Worm (Caenorhabditis elegans) whole organism, L2 larva: ENCODE measurements around the gene nbet-1.
A peak's percentile ranks its signal among the peaks of the same experiment; 100 is the strongest.

Source experiments
- C34F6.9 ChIP-seq: fragments of 150-350 bp; optimal IDR thresholded peaks from 2 replicates; lab custom pipeline; 2014; ENCODE audit warnings: missing biosample characterization, missing genetic modification characterization
- F13H6.1 ChIP-seq: sonication (generic microtip); optimal IDR thresholded peaks from 2 replicates; lab custom pipeline; 2016; ENCODE audit warnings: missing genetic modification characterization, missing compliant biosample characterization
- R02D3.7 ChIP-seq: fragments of 150-350 bp; optimal IDR thresholded peaks from 2 replicates; lab custom pipeline; 2014; ENCODE audit warnings: missing biosample characterization, missing genetic modification characterization
- Y55F3AM.14 ChIP-seq: fragments of 200-800 bp; sonication (Bioruptor generic); optimal IDR thresholded peaks from 2 replicates; lab custom pipeline; 2018; ENCODE audit warnings: mild to moderate bottlenecking, missing genetic modification characterization, missing compliant biosample characterization
- ZK546.5 ChIP-seq: sonication (generic microtip); optimal IDR thresholded peaks from 2 replicates; lab custom pipeline; 2017; ENCODE audit warnings: missing biosample characterization, missing genetic modification characterization
- aly-2 ChIP-seq: fragments of 150-350 bp; optimal IDR thresholded peaks from 2 replicates; lab custom pipeline; 2014; ENCODE audit warnings: missing biosample characterization, missing genetic modification characterization
- ama-1 ChIP-seq: fragments of 150-350 bp; optimal IDR thresholded peaks from 2 replicates; lab custom pipeline; 2018; ENCODE audit warnings: inconsistent platforms
- blmp-1 ChIP-seq: sonication (generic microtip); optimal IDR thresholded peaks from 2 replicates; lab custom pipeline; 2017; ENCODE audit warnings: missing genetic modification characterization, mild to moderate bottlenecking, missing compliant biosample characterization, antibody characterized with exemption, moderate library complexity; ENCODE audit not compliant: insufficient read depth
- ceh-16 ChIP-seq: fragments of 150-350 bp; optimal IDR thresholded peaks from 2 replicates; lab custom pipeline; 2014; ENCODE audit warnings: missing biosample characterization, missing genetic modification characterization
- ceh-82 ChIP-seq: fragments of 150-350 bp; optimal IDR thresholded peaks from 2 replicates; lab custom pipeline; 2014; ENCODE audit warnings: missing biosample characterization, missing genetic modification characterization
- crh-2 ChIP-seq: sonication (generic microtip); optimal IDR thresholded peaks from 2 replicates; lab custom pipeline; 2017; ENCODE audit warnings: missing biosample characterization, missing genetic modification characterization
- dmd-4 ChIP-seq: sonication (generic microtip); optimal IDR thresholded peaks from 2 replicates; lab custom pipeline; 2017; ENCODE audit warnings: missing biosample characterization, missing genetic modification characterization
- egl-27 ChIP-seq: sonication (generic microtip); optimal IDR thresholded peaks from 3 replicates; lab custom pipeline; 2017; ENCODE audit warnings: missing biosample characterization, missing genetic modification reagents, missing genetic modification characterization
- elt-1 ChIP-seq: fragments of 150-350 bp; optimal IDR thresholded peaks from 2 replicates; lab custom pipeline; 2014; ENCODE audit warnings: missing biosample characterization, missing genetic modification characterization
- elt-3 ChIP-seq: sonication (generic microtip); optimal IDR thresholded peaks from 2 replicates; lab custom pipeline; 2017; ENCODE audit warnings: missing biosample characterization, missing genetic modification characterization
- fos-1 ChIP-seq: fragments of 150-350 bp; optimal IDR thresholded peaks from 2 replicates; lab custom pipeline; 2014; ENCODE audit warnings: missing biosample characterization, missing genetic modification characterization
- gmeb-1 ChIP-seq: fragments of 150-350 bp; optimal IDR thresholded peaks from 2 replicates; lab custom pipeline; 2014; ENCODE audit warnings: missing biosample characterization, missing genetic modification characterization
- lin-11 ChIP-seq: fragments of 150-350 bp; sonication (generic microtip); optimal IDR thresholded peaks from 2 replicates; lab custom pipeline; 2014; ENCODE audit warnings: missing biosample characterization, missing genetic modification characterization, inconsistent platforms, mixed read lengths
- lin-13 ChIP-seq: fragments of 150-350 bp; optimal IDR thresholded peaks from 2 replicates; lab custom pipeline; 2014; ENCODE audit warnings: missing biosample characterization, missing genetic modification reagents, missing genetic modification characterization
- lin-39 ChIP-seq: fragments of 150-350 bp; optimal IDR thresholded peaks from 2 replicates; lab custom pipeline; 2014; ENCODE audit warnings: missing biosample characterization, missing genetic modification reagents, missing genetic modification characterization
- lsy-2 ChIP-seq, 2 experiments: fragments of 150-350 bp in 1 of 2; sonication (generic microtip) in 1 of 2; optimal IDR thresholded peaks; 2 replicates each; lab custom pipeline; 2014 to 2017; ENCODE audit warnings: missing biosample characterization in 2 of 2, missing genetic modification characterization in 2 of 2
- mab-5 ChIP-seq: fragments of 150-350 bp; optimal IDR thresholded peaks from 2 replicates; lab custom pipeline; 2014; ENCODE audit warnings: missing biosample characterization, missing genetic modification characterization
- mdl-1 ChIP-seq, 2 experiments: fragments of 150-350 bp in 1 of 2; sonication (generic microtip) in 1 of 2; optimal IDR thresholded peaks; 2 replicates each; lab custom pipeline; 2017; ENCODE audit warnings: missing biosample characterization in 2 of 2, missing genetic modification characterization in 2 of 2
- nhr-10 ChIP-seq: sonication (generic microtip); optimal IDR thresholded peaks from 2 replicates; lab custom pipeline; 2017; ENCODE audit warnings: missing biosample characterization, missing genetic modification characterization
- nhr-11 ChIP-seq: fragments of 150-350 bp; optimal IDR thresholded peaks from 2 replicates; lab custom pipeline; 2014; ENCODE audit warnings: missing biosample characterization, missing genetic modification characterization
- nhr-12 ChIP-seq: fragments of 150-350 bp; optimal IDR thresholded peaks from 2 replicates; lab custom pipeline; 2014; ENCODE audit warnings: missing biosample characterization, missing genetic modification characterization
- nhr-129 ChIP-seq: fragments of 150-350 bp; optimal IDR thresholded peaks from 2 replicates; lab custom pipeline; 2014; ENCODE audit warnings: missing biosample characterization, missing genetic modification characterization
- nhr-21 ChIP-seq: fragments of 150-350 bp; optimal IDR thresholded peaks from 2 replicates; lab custom pipeline; 2014; ENCODE audit warnings: missing biosample characterization, missing genetic modification characterization
- nhr-23 ChIP-seq: fragments of 150-350 bp; optimal IDR thresholded peaks from 2 replicates; lab custom pipeline; 2014; ENCODE audit warnings: missing biosample characterization, missing genetic modification reagents, missing genetic modification characterization
- nhr-237 ChIP-seq: fragments of 150-350 bp; optimal IDR thresholded peaks from 2 replicates; lab custom pipeline; 2014; ENCODE audit warnings: missing biosample characterization, missing genetic modification characterization
- nhr-25 ChIP-seq: fragments of 150-350 bp; sonication (generic microtip); optimal IDR thresholded peaks from 3 replicates; lab custom pipeline; 2014; ENCODE audit warnings: missing biosample characterization, missing genetic modification characterization
- nhr-6 ChIP-seq: fragments of 150-350 bp; optimal IDR thresholded peaks from 2 replicates; lab custom pipeline; 2014; ENCODE audit warnings: missing biosample characterization, missing genetic modification characterization
- nhr-77 ChIP-seq: fragments of 150-350 bp; optimal IDR thresholded peaks from 2 replicates; lab custom pipeline; 2014; ENCODE audit warnings: missing biosample characterization, missing genetic modification characterization
- peb-1 ChIP-seq: fragments of 150-350 bp; optimal IDR thresholded peaks from 2 replicates; lab custom pipeline; 2014; ENCODE audit warnings: missing biosample characterization, missing genetic modification characterization
- sem-4 ChIP-seq: fragments of 150-350 bp; optimal IDR thresholded peaks from 2 replicates; lab custom pipeline; 2014; ENCODE audit warnings: missing biosample characterization, missing genetic modification reagents, missing genetic modification characterization
- skn-1 ChIP-seq: sonication (generic microtip); optimal IDR thresholded peaks from 2 replicates; lab custom pipeline; 2017; ENCODE audit warnings: missing biosample characterization, missing genetic modification characterization
- sma-3 ChIP-seq: sonication (generic microtip); optimal IDR thresholded peaks from 2 replicates; lab custom pipeline; 2016; ENCODE audit warnings: missing genetic modification reagents, missing genetic modification characterization, missing compliant biosample characterization
- sma-9 ChIP-seq, 2 experiments: fragments of 150-350 bp in 1 of 2; sonication (generic microtip) in 1 of 2; optimal IDR thresholded peaks; 2 replicates each; lab custom pipeline; 2014 to 2016; ENCODE audit warnings: missing genetic modification characterization in 2 of 2, mild to moderate bottlenecking in 1 of 2, missing biosample characterization in 1 of 2, missing compliant biosample characterization in 1 of 2, missing genetic modification reagents in 1 of 2, moderate library complexity in 1 of 2
- snpc-4 ChIP-seq: fragments of 150-350 bp; optimal IDR thresholded peaks from 2 replicates; lab custom pipeline; 2014; ENCODE audit warnings: missing biosample characterization, missing genetic modification characterization
- unc-39 ChIP-seq: fragments of 150-350 bp; optimal IDR thresholded peaks from 2 replicates; lab custom pipeline; 2014; ENCODE audit warnings: missing biosample characterization, missing genetic modification characterization
- unc-55 ChIP-seq: fragments of 150-350 bp; sonication (generic microtip); optimal IDR thresholded peaks from 3 replicates; lab custom pipeline; 2014; ENCODE audit warnings: missing biosample characterization, missing genetic modification reagents, missing genetic modification characterization
- unc-62 ChIP-seq: fragments of 150-350 bp; optimal IDR thresholded peaks from 2 replicates; lab custom pipeline; 2014; ENCODE audit warnings: missing biosample characterization, missing genetic modification reagents, missing genetic modification characterization
- zag-1 ChIP-seq: fragments of 150-350 bp; optimal IDR thresholded peaks from 2 replicates; lab custom pipeline; 2014; ENCODE audit warnings: missing biosample characterization, missing genetic modification characterization
- ztf-1 ChIP-seq: fragments of 200-800 bp; sonication (Bioruptor generic); conservative IDR thresholded peaks from 2 replicates; pipeline ENCODE4 v1.3.6; 2022; ENCODE audit warnings: missing genetic modification characterization, missing compliant biosample characterization
- ztf-11 ChIP-seq: sonication (generic microtip); optimal IDR thresholded peaks from 2 replicates; lab custom pipeline; 2017; ENCODE audit warnings: missing biosample characterization, missing genetic modification characterization
- ztf-4 ChIP-seq: fragments of 150-350 bp; optimal IDR thresholded peaks from 2 replicates; lab custom pipeline; 2014; ENCODE audit warnings: missing biosample characterization, missing genetic modification characterization

Gene nbet-1

DNA sequence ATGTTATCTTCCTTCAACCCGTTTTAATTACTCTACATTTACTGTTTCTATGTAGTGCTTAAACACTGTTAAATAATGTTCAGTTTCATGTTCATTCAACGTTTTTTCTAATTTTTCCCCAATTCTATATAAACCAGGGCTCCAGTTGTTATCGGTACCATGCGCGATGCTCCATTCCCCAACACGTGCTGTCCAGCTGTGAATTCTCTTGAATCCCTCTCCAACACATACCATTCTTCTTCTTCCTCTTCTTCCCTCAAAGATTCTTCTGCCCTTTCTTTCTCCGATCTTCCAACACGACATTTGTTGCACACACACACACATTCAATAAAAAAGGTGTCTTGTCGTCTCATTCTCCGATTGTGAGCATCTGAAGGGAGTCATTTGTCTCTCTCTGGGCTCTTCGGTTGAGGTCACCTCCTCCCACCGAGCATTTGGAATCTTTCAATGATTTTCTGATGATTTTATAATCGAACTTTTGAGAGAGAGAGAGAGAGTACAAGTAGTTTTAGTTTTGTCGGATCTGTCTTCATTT is 37.2 kb upstream of the nbet-1 start:
- no peak for TF ChIP-seq ZK546.5
- no peak for TF ChIP-seq sem-4 (tag; lab: Kevin White, UChicago)
- no peak for TF ChIP-seq egl-27 (tag; lab: Kevin White, UChicago)
- no peak for TF ChIP-seq nhr-77 (tag; lab: Kevin White, UChicago)
- no peak for TF ChIP-seq ztf-4 (tag; lab: Kevin White, UChicago)
- TF ChIP-seq F13H6.1 (tag; lab: Kevin White, UChicago) = peak; percentile 9
- TF ChIP-seq nhr-129 (tag; lab: Kevin White, UChicago) = peak; percentile 3

DNA sequence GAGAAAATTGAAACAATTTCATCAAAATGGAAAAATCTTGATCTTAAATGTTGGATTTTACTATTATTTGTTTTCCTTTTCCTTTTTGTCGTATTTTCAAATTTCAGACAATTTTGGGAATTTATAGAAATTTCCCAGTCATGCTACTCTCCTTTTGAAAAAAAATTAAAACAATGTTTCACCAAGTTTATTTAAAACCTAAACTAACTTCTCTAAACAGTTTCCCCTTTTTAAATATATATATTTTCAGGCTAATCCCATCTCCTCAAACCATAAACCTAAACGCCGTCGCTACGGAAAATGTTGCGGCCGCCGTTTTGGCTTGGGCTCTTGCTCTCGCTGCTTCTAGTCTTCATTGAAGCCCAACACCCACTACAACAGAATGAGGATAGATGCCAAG is 36.3 kb upstream of the nbet-1 start, which contains the start of gene lam-1:
lam-1 (plus strand) TSS at position 301 of the 400 bp plus-strand sequence.
- TF ChIP-seq R02D3.7 (tag; lab: Kevin White, UChicago) (no peak), ztf-11 (tag; lab: Kevin White, UChicago) (no peak), skn-1 (tag; lab: Kevin White, UChicago) (no peak), unc-55 (no peak), nhr-21 (tag; lab: Kevin White, UChicago) (no peak), lin-11 (tag; lab: Kevin White, UChicago) (no peak), nhr-237 (tag; lab: Kevin White, UChicago) (no peak), unc-62 (no peak), nhr-11 (tag; lab: Kevin White, UChicago) (no peak), nhr-12 (no peak), ceh-82 (no peak), nhr-10 (no peak), sma-3 (GFP tag; lab: Kevin White, UChicago) (no peak), crh-2 (tag; lab: Kevin White, UChicago) (no peak), mdl-1 (tag; optimal IDR thresholded peaks at IDR 0.05; lab: Kevin White, UChicago) (no peak)

DNA sequence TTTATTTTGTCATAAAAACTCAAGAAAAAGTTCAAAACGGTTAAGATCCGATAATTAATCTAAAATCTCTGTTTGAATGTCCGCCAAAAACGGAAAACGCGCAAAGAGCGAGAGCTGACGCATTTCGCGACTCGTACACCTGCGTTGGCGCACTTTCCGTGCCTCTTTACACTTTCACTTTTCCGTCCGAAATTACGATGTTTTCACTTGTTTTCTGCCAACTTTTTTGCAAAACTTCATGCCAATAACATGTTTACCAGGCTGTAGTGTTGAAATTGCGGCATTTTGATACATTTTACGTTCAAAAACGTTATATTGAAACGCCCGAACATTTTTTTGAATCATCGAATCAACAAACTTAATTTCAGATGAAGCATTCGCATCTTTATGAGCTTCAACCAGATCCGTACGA is 25.5 kb upstream of the nbet-1 start, which contains the start of gene W03F8.4:
W03F8.4 (plus strand) TSS at position 369 of the 412 bp plus-strand sequence.
- TF ChIP-seq lin-13 (GFP tag; lab: Kevin White, UChicago) (peak; percentile 91), ama-1 (lab: Kevin White, UChicago) (no peak), egl-27 (tag; lab: Kevin White, UChicago) (peak; percentile 68), blmp-1 (tag; lab: Kevin White, UChicago) (peak; percentile 100), nhr-21 (tag; lab: Kevin White, UChicago) (peak; percentile 95), ztf-1 (GFP tag; lab: Robert Waterston, UW) (no peak), ceh-16 (tag; lab: Kevin White, UChicago) (peak; percentile 82), C34F6.9 (tag; lab: Kevin White, UChicago) (peak; percentile 94), ZK546.5 (peak; percentile 60), sma-9 (GFP tag; optimal IDR thresholded peaks at IDR 0.05; lab: Kevin White, UChicago) (peak; percentile 96), sma-9 (tag; optimal IDR thresholded peaks at IDR 0.05; lab: Kevin White, UChicago) (no peak), crh-2 (tag; lab: Kevin White, UChicago) (peak; percentile 95), ztf-4 (tag; lab: Kevin White, UChicago) (peak; percentile 90), ztf-11 (tag; lab: Kevin White, UChicago) (no peak), lin-11 (tag; lab: Kevin White, UChicago) (peak; percentile 95), nhr-6 (peak; percentile 89), ceh-82 (peak; percentile 63), mab-5 (tag; lab: Kevin White, UChicago) (peak; percentile 88), lin-39 (no peak), mdl-1 (tag; optimal IDR thresholded peaks at IDR 0.05; lab: Kevin White, UChicago) (peak; percentile 3 to 15), aly-2 (no peak), unc-62 (no peak), Y55F3AM.14 (peak; percentile 72), fos-1 (tag; lab: Kevin White, UChicago) (peak; percentile 82), nhr-10 (peak; percentile 57), nhr-129 (tag; lab: Kevin White, UChicago) (peak; percentile 92), snpc-4 (tag; lab: Kevin White, UChicago) (peak; percentile 86), nhr-11 (tag; lab: Kevin White, UChicago) (no peak), lsy-2 (tag; optimal IDR thresholded peaks at IDR 0.05; lab: Kevin White, UChicago) (peak; percentile 92 to 96), elt-1 (tag; lab: Kevin White, UChicago) (no peak), elt-3 (tag; lab: Kevin White, UChicago) (no peak), unc-55 (peak; percentile 90), nhr-237 (tag; lab: Kevin White, UChicago) (peak; percentile 39), nhr-12 (peak; percentile 51), skn-1 (tag; lab: Kevin White, UChicago) (peak; percentile 59), F13H6.1 (tag; lab: Kevin White, UChicago) (peak; percentile 93), dmd-4 (tag; lab: Kevin White, UChicago) (peak; percentile 45), unc-39 (no peak), gmeb-1 (tag; lab: Kevin White, UChicago) (peak; percentile 99), nhr-77 (tag; lab: Kevin White, UChicago) (peak; percentile 60), peb-1 (tag; lab: Kevin White, UChicago) (no peak), zag-1 (tag; lab: Kevin White, UChicago) (peak; percentile 40), nhr-23 (no peak), sma-3 (GFP tag; lab: Kevin White, UChicago) (peak; percentile 97), nhr-25 (tag; lab: Kevin White, UChicago) (peak; percentile 96)
